Fruit fly (Drosophila melanogaster) whole organism, prepupa: ENCODE data around the gene CG32457.

Source experiments
- CG11762 ChIP-seq: fragments of 200-800 bp; sonication (Bioruptor generic); optimal IDR thresholded peaks from 3 replicates; lab custom pipeline; 2016; ENCODE audit warnings: missing biosample characterization, missing genetic modification characterization; ENCODE audit not compliant: insufficient read depth
- CG6276 ChIP-seq: fragments of 200-800 bp; sonication (Bioruptor generic); optimal IDR thresholded peaks from 2 replicates; lab custom pipeline; 2017; ENCODE audit warnings: missing biosample characterization, mild to moderate bottlenecking, missing genetic modification characterization
- CG9139 ChIP-seq: fragments of 200-800 bp; sonication (Bioruptor generic); optimal IDR thresholded peaks from 3 replicates; lab custom pipeline; 2017; ENCODE audit warnings: missing biosample characterization, mild to moderate bottlenecking, missing genetic modification characterization
- Eip93F ChIP-seq: fragments of 200-800 bp; sonication (Bioruptor generic); optimal IDR thresholded peaks from 2 replicates; lab custom pipeline; 2016; ENCODE audit warnings: missing biosample characterization, mild to moderate bottlenecking, missing genetic modification characterization
- Ets21C ChIP-seq: fragments of 200-800 bp; sonication (Bioruptor generic); optimal IDR thresholded peaks from 3 replicates; lab custom pipeline; 2016; ENCODE audit warnings: missing biosample characterization, missing genetic modification characterization
- esn ChIP-seq: fragments of 200-800 bp; sonication (Bioruptor generic); optimal IDR thresholded peaks from 2 replicates; lab custom pipeline; 2016; ENCODE audit warnings: missing biosample characterization, mild to moderate bottlenecking, missing genetic modification characterization, moderate library complexity
- ss ChIP-seq, 2 experiments: fragments of 200-800 bp; sonication (Bioruptor generic); optimal IDR thresholded peaks; 2 replicates in 1 of 2; 3 replicates in 1 of 2; lab custom pipeline; 2017 to 2018; ENCODE audit warnings: mild to moderate bottlenecking in 2 of 2, missing biosample characterization in 2 of 2, missing genetic modification characterization in 2 of 2, moderate library complexity in 1 of 2
- vri ChIP-seq: fragments of 200-800 bp; sonication (Bioruptor generic); optimal IDR thresholded peaks from 3 replicates; lab custom pipeline; 2016; ENCODE audit warnings: missing biosample characterization, mild to moderate bottlenecking, missing genetic modification characterization

dm6 chr3L:23015681-23016080, 28.2 kb downstream of the CG32457 start:
- no peak for TF ChIP-seq esn
- no peak for TF ChIP-seq CG9139 (GFP tag; lab: Kevin White, UChicago)
- TF ChIP-seq ss (GFP tag; optimal IDR thresholded peaks at IDR 0.05; lab: Kevin White, UChicago): no peak
- no peak for TF ChIP-seq Ets21C
- TF ChIP-seq vri (GFP tag; lab: Kevin White, UChicago): no peak
- TF ChIP-seq CG11762 (GFP tag; lab: Kevin White, UChicago): no peak
- no peak for TF ChIP-seq Eip93F (GFP tag; lab: Kevin White, UChicago)
- TF ChIP-seq CG6276 (GFP tag; lab: Kevin White, UChicago): no peak
